Worm (Caenorhabditis elegans): ENCODE data around the gene gcna-1.

DNA sequence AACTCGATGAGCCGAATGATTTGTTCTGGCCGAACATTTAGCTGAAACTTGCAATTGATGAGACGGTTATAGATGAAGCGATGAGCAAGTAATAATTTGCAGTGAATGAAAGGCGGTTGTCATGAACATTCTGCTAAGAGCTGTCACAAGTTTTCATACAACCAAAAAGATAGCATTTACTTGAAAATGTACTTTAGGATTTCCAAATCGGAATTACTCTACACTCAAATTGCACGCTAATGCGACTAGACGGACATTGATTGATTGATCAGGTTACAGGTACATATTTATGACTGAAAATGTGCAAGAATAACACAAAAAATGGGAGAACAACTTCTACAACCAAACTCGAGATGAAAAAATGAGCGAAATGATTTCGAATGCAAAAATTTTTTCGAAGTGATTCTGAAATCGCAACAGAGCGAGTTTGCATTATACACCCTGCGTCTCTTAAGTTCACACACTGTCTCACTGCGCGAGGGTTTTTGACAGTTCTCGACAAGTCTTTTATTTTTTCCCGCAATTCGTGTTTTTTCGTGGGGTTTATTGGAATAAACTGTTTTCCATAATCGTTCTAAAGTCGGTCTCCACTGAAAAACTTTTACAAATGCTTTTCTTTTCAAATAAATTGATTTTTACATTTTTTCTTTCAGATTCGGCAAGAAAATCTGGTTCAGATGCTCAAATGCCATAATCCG lies 10.8 kb upstream of the gcna-1 start, which contains the start of the genes npp-10 and cyk-3:
- TF ChIP-seq elt-2 (tag; optimal IDR thresholded peaks at IDR 0.05) (no peak), nhr-11 (tag; optimal IDR thresholded peaks at IDR 0.05) (no peak), ces-1 (GFP tag; optimal IDR thresholded peaks at IDR 0.05) (no peak), snpc-4 (tag; optimal IDR thresholded peaks at IDR 0.05) (no peak), fos-1 (tag; optimal IDR thresholded peaks at IDR 0.05) (no peak), unc-86 (tag; optimal IDR thresholded peaks at IDR 0.05) (no peak), lsy-2 (tag; optimal IDR thresholded peaks at IDR 0.05) (peak in 1 of 2 experiments; percentile 78), aly-2 (tag; optimal IDR thresholded peaks at IDR 0.05) (no peak), unc-98 (GFP tag; IDR thresholded peaks at IDR 0.05) (no peak), fkh-8 (tag; optimal IDR thresholded peaks at IDR 0.05) (no peak), unc-62 (GFP tag; optimal IDR thresholded peaks at IDR 0.05) (no peak), nhr-77 (tag; optimal IDR thresholded peaks at IDR 0.05) (no peak), alr-1 (tag; optimal IDR thresholded peaks at IDR 0.05; ENCODE audit: borderline replicate concordance) (no peak), elt-3 (tag; optimal IDR thresholded peaks at IDR 0.05) (peak in 1 of 6 experiments; percentile 13)
